Worm (Caenorhabditis elegans) whole organism, L4 larva: ENCODE data around the gene srh-286.

Source experiments
- D1046.2 ChIP-seq: fragments of 200-800 bp; sonication (Bioruptor generic); IDR thresholded peaks from 2 replicates; pipeline ENCODE4 v1.3.6; 2022; ENCODE audit warnings: missing genetic modification characterization, missing compliant biosample characterization
- F10B5.3 ChIP-seq: sonication (generic microtip); optimal IDR thresholded peaks from 2 replicates; lab custom pipeline; 2016; ENCODE audit warnings: mild to moderate bottlenecking, missing genetic modification characterization, missing compliant biosample characterization
- R02D3.7 ChIP-seq: fragments of 150-350 bp; sonication (generic microtip); optimal IDR thresholded peaks from 3 replicates; lab custom pipeline; 2014; ENCODE audit warnings: missing biosample characterization, missing genetic modification characterization
- Y105C5A.15 ChIP-seq: fragments of 200-800 bp; sonication (Bioruptor generic); IDR thresholded peaks from 2 replicates; pipeline ENCODE4 v1.3.6; 2022; ENCODE audit warnings: missing genetic modification characterization, missing compliant biosample characterization
- Y48G9A.11 ChIP-seq: fragments of 200-800 bp; sonication (Bioruptor generic); IDR thresholded peaks from 2 replicates; pipeline ENCODE4 v1.3.6; 2022; ENCODE audit warnings: missing genetic modification reagents, missing genetic modification characterization, missing compliant biosample characterization
- Y75B8A.6 ChIP-seq: fragments of 200-800 bp; sonication (Bioruptor generic); IDR thresholded peaks from 2 replicates; pipeline ENCODE4 v1.3.6; 2022; ENCODE audit warnings: missing genetic modification reagents, missing genetic modification characterization, missing compliant biosample characterization
- ZK546.5 ChIP-seq, 2 experiments: sonication (generic microtip); optimal IDR thresholded peaks; 2 replicates each; lab custom pipeline; 2017; ENCODE audit warnings: missing biosample characterization in 2 of 2, missing genetic modification characterization in 2 of 2
- aly-2 ChIP-seq: sonication (generic microtip); optimal IDR thresholded peaks from 2 replicates; lab custom pipeline; 2018; ENCODE audit warnings: missing biosample characterization, missing genetic modification characterization
- attf-4 ChIP-seq: sonication (generic microtip); optimal IDR thresholded peaks from 3 replicates; lab custom pipeline; 2017; ENCODE audit warnings: missing biosample characterization, missing genetic modification characterization
- ceh-28 ChIP-seq: fragments of 150-350 bp; optimal IDR thresholded peaks from 2 replicates; lab custom pipeline; 2014; ENCODE audit warnings: missing biosample characterization, missing genetic modification reagents, missing genetic modification characterization
- ceh-32 ChIP-seq: sonication (generic microtip); optimal IDR thresholded peaks from 2 replicates; lab custom pipeline; 2016; ENCODE audit warnings: mild to moderate bottlenecking, missing genetic modification characterization, missing compliant biosample characterization; ENCODE audit not compliant: poor library complexity
- ceh-44 ChIP-seq: fragments of 200-800 bp; sonication (Bioruptor generic); IDR thresholded peaks from 2 replicates; pipeline ENCODE4 v1.3.6; 2022; ENCODE audit warnings: missing genetic modification reagents, missing genetic modification characterization, missing compliant biosample characterization
- ceh-62 ChIP-seq: sonication (generic microtip); optimal IDR thresholded peaks from 2 replicates; lab custom pipeline; 2017; ENCODE audit warnings: missing biosample characterization, missing genetic modification characterization
- cey-2 ChIP-seq: sonication (generic microtip); optimal IDR thresholded peaks from 3 replicates; lab custom pipeline; 2017; ENCODE audit warnings: missing genetic modification characterization, mild to moderate bottlenecking, missing compliant biosample characterization, antibody characterized with exemption, borderline replicate concordance; ENCODE audit not compliant: insufficient read depth
- ctbp-1 ChIP-seq: fragments of 200-800 bp; sonication (Bioruptor generic); IDR thresholded peaks from 2 replicates; pipeline ENCODE4 v1.3.6; 2022; ENCODE audit warnings: missing genetic modification reagents, missing genetic modification characterization, missing compliant biosample characterization
- daf-12 ChIP-seq: fragments of 150-350 bp; optimal IDR thresholded peaks from 2 replicates; lab custom pipeline; 2014; ENCODE audit warnings: missing biosample characterization, missing genetic modification reagents, missing genetic modification characterization
- daf-16 ChIP-seq, 3 experiments: sonication (generic microtip); optimal IDR thresholded peaks; 2 replicates each; lab custom pipeline; 2016 to 2017; ENCODE audit warnings: missing genetic modification characterization in 3 of 3, missing genetic modification reagents in 3 of 3, mild to moderate bottlenecking in 2 of 3, missing compliant biosample characterization in 2 of 3, missing biosample characterization in 1 of 3, moderate library complexity in 1 of 3
- daf-8 ChIP-seq: fragments of 200-800 bp; sonication (Bioruptor generic); IDR thresholded peaks from 2 replicates; pipeline ENCODE4 v1.3.6; 2022; ENCODE audit warnings: missing genetic modification characterization, missing compliant biosample characterization
- dmd-6 ChIP-seq: fragments of 200-800 bp; sonication (Bioruptor generic); IDR thresholded peaks from 2 replicates; pipeline ENCODE4 v1.3.6; 2022; ENCODE audit warnings: missing genetic modification reagents, missing genetic modification characterization, missing compliant biosample characterization
- dmd-9 ChIP-seq: fragments of 200-800 bp; sonication (Bioruptor generic); IDR thresholded peaks from 2 replicates; pipeline ENCODE4 v1.3.6; 2022; ENCODE audit warnings: missing genetic modification reagents, missing genetic modification characterization, missing compliant biosample characterization
- duxl-1 ChIP-seq: sonication (generic microtip); optimal IDR thresholded peaks from 2 replicates; lab custom pipeline; 2016; ENCODE audit warnings: mild to moderate bottlenecking, missing genetic modification characterization, moderate library complexity, missing compliant biosample characterization; ENCODE audit not compliant: poor library complexity
- dve-1 ChIP-seq: sonication (generic microtip); optimal IDR thresholded peaks from 2 replicates; lab custom pipeline; 2017; ENCODE audit warnings: antibody characterized with exemption, mild to moderate bottlenecking, missing genetic modification characterization, missing compliant biosample characterization; ENCODE audit not compliant: insufficient read depth
- egl-27 ChIP-seq: sonication (generic microtip); optimal IDR thresholded peaks from 3 replicates; lab custom pipeline; 2017; ENCODE audit warnings: missing biosample characterization, missing genetic modification reagents, missing genetic modification characterization
- hif-1 ChIP-seq, 2 experiments: sonication (generic microtip); optimal IDR thresholded peaks; 2 replicates each; lab custom pipeline; 2016 to 2017; ENCODE audit warnings: missing compliant biosample characterization in 2 of 2, missing genetic modification characterization in 2 of 2, missing genetic modification reagents in 2 of 2, missing genotype in 2 of 2, mild to moderate bottlenecking in 1 of 2
- hlh-11 ChIP-seq: fragments of 200-800 bp; sonication (Bioruptor generic); optimal IDR thresholded peaks from 2 replicates; lab custom pipeline; 2018; ENCODE audit warnings: mild to moderate bottlenecking, missing genetic modification characterization, missing compliant biosample characterization
- hlh-30 ChIP-seq: sonication (generic microtip); optimal IDR thresholded peaks from 2 replicates; lab custom pipeline; 2017; ENCODE audit warnings: antibody characterized with exemption, mild to moderate bottlenecking, missing genetic modification characterization, missing compliant biosample characterization; ENCODE audit not compliant: insufficient read depth
- jun-1 ChIP-seq: fragments of 150-350 bp; optimal IDR thresholded peaks from 2 replicates; lab custom pipeline; 2014; ENCODE audit warnings: missing biosample characterization, missing genetic modification reagents, missing genetic modification characterization
- lim-7 ChIP-seq: fragments of 200-800 bp; sonication (Bioruptor generic); IDR thresholded peaks from 2 replicates; pipeline ENCODE4 v1.3.6; 2022; ENCODE audit warnings: missing genetic modification characterization, missing compliant biosample characterization
- lin-13 ChIP-seq: fragments of 150-350 bp; optimal IDR thresholded peaks from 2 replicates; lab custom pipeline; 2014; ENCODE audit warnings: missing biosample characterization, missing genetic modification reagents, missing genetic modification characterization
- lin-29 ChIP-seq: fragments of 200-800 bp; sonication (Bioruptor generic); IDR thresholded peaks from 2 replicates; pipeline ENCODE4 v1.3.6; 2022; ENCODE audit warnings: missing genetic modification reagents, missing genetic modification characterization, missing compliant biosample characterization
- lsy-2 ChIP-seq, 2 experiments: fragments of 150-350 bp in 1 of 2; sonication (generic microtip) in 1 of 2; optimal IDR thresholded peaks; 2 replicates each; lab custom pipeline; 2014 to 2017; ENCODE audit warnings: missing biosample characterization in 2 of 2, missing genetic modification characterization in 2 of 2
- mdl-1 ChIP-seq, 2 experiments: fragments of 150-350 bp in 1 of 2; sonication (generic microtip) in 1 of 2; optimal IDR thresholded peaks; 2 replicates each; lab custom pipeline; 2014 to 2017; ENCODE audit warnings: missing biosample characterization in 2 of 2, missing genetic modification characterization in 2 of 2
- mxl-2 ChIP-seq: fragments of 200-800 bp; sonication (Bioruptor generic); conservative IDR thresholded peaks from 2 replicates; pipeline ENCODE4 v1.3.6; 2022; ENCODE audit warnings: missing genetic modification reagents, missing genetic modification characterization, missing compliant biosample characterization
- nhr-10 ChIP-seq: fragments of 150-350 bp; optimal IDR thresholded peaks from 2 replicates; lab custom pipeline; 2014; ENCODE audit warnings: missing biosample characterization, missing genetic modification characterization
- nhr-111 ChIP-seq: fragments of 200-800 bp; sonication (Bioruptor generic); optimal IDR thresholded peaks from 2 replicates; lab custom pipeline; 2018; ENCODE audit warnings: mild to moderate bottlenecking, missing genetic modification characterization, missing compliant biosample characterization
- nhr-237 ChIP-seq: sonication (generic microtip); optimal IDR thresholded peaks from 2 replicates; lab custom pipeline; 2017; ENCODE audit warnings: missing biosample characterization, missing genetic modification characterization
- nhr-28 ChIP-seq: fragments of 150-350 bp; optimal IDR thresholded peaks from 2 replicates; lab custom pipeline; 2014; ENCODE audit warnings: missing biosample characterization, missing genetic modification characterization
- nhr-41 ChIP-seq: fragments of 200-800 bp; sonication (Bioruptor generic); IDR thresholded peaks from 2 replicates; pipeline ENCODE4 v1.3.6; 2022; ENCODE audit warnings: missing genetic modification reagents, missing genetic modification characterization, missing compliant biosample characterization
- nhr-6 ChIP-seq: fragments of 150-350 bp; optimal IDR thresholded peaks from 2 replicates; lab custom pipeline; 2014; ENCODE audit warnings: missing biosample characterization, missing genetic modification characterization
- rbr-2 ChIP-seq: sonication (generic microtip); optimal IDR thresholded peaks from 2 replicates; lab custom pipeline; 2016; ENCODE audit warnings: missing genotype, missing genetic modification characterization, missing compliant biosample characterization
- saeg-2 ChIP-seq: fragments of 200-800 bp; sonication (Bioruptor generic); IDR thresholded peaks from 2 replicates; pipeline ENCODE4 v1.3.6; 2022; ENCODE audit warnings: missing genetic modification reagents, missing genetic modification characterization, missing compliant biosample characterization
- sdz-12 ChIP-seq: fragments of 200-800 bp; sonication (Bioruptor generic); optimal IDR thresholded peaks from 2 replicates; lab custom pipeline; 2018; ENCODE audit warnings: mild to moderate bottlenecking, missing genetic modification characterization, missing compliant biosample characterization
- set-16 ChIP-seq: fragments of 200-800 bp; sonication (Bioruptor generic); IDR thresholded peaks from 2 replicates; pipeline ENCODE4 v1.3.6; 2022; ENCODE audit warnings: missing genetic modification reagents, missing genetic modification characterization, missing compliant biosample characterization
- skn-1 ChIP-seq: fragments of 150-350 bp; optimal IDR thresholded peaks from 2 replicates; lab custom pipeline; 2014; ENCODE audit warnings: missing biosample characterization, missing genetic modification characterization
- tag-97 ChIP-seq: fragments of 200-800 bp; sonication (Bioruptor generic); IDR thresholded peaks from 2 replicates; pipeline ENCODE4 v1.3.6; 2022; ENCODE audit warnings: missing genetic modification characterization, missing compliant biosample characterization
- unc-130 ChIP-seq: sonication (generic microtip); optimal IDR thresholded peaks from 2 replicates; lab custom pipeline; 2016; ENCODE audit warnings: missing genetic modification reagents, missing genetic modification characterization, missing compliant biosample characterization
- vab-7 ChIP-seq: fragments of 200-800 bp; sonication (Bioruptor generic); IDR thresholded peaks from 2 replicates; pipeline ENCODE4 v1.3.6; 2022; ENCODE audit warnings: missing genetic modification reagents, missing genetic modification characterization, missing compliant biosample characterization
- zag-1 ChIP-seq: fragments of 150-350 bp; optimal IDR thresholded peaks from 2 replicates; lab custom pipeline; 2014; ENCODE audit warnings: missing biosample characterization, missing genetic modification characterization
- zip-11 ChIP-seq: fragments of 200-800 bp; sonication (Bioruptor generic); IDR thresholded peaks from 2 replicates; pipeline ENCODE4 v1.3.6; 2022; ENCODE audit warnings: missing genetic modification characterization, missing compliant biosample characterization
- zip-2 ChIP-seq: fragments of 150-350 bp; optimal IDR thresholded peaks from 2 replicates; lab custom pipeline; 2014; ENCODE audit warnings: missing biosample characterization, missing genetic modification characterization
- ztf-11 ChIP-seq: fragments of 150-350 bp; optimal IDR thresholded peaks from 2 replicates; lab custom pipeline; 2014; ENCODE audit warnings: missing biosample characterization, missing genetic modification characterization
- ztf-7 ChIP-seq: fragments of 150-350 bp; optimal IDR thresholded peaks from 2 replicates; lab custom pipeline; 2014; ENCODE audit warnings: missing biosample characterization, missing genetic modification characterization

Gene srh-286

ce11 chrV:17871049-17871448 is 27.0 kb upstream of the srh-286 start, which contains the start of gene phf-14 (continued):
- no peak for TF ChIP-seq mxl-2 (GFP tag; lab: Robert Waterston, UW)
- no peak for TF ChIP-seq aly-2
- TF ChIP-seq daf-8 (GFP tag; lab: Robert Waterston, UW) = no peak
- no peak for TF ChIP-seq jun-1
- TF ChIP-seq zip-2 (tag; lab: Kevin White, UChicago) = no peak
- TF ChIP-seq dmd-9 (GFP tag; lab: Robert Waterston, UW) = no peak
- TF ChIP-seq unc-130 (GFP tag; lab: Kevin White, UChicago) = no peak
- TF ChIP-seq daf-12 (tag; lab: Kevin White, UChicago) = no peak
- TF ChIP-seq ceh-28 = no peak
- no peak for TF ChIP-seq ceh-32 (tag; lab: Kevin White, UChicago)
- TF ChIP-seq vab-7 (GFP tag; lab: Robert Waterston, UW) = no peak
- no peak for TF ChIP-seq saeg-2 (GFP tag; lab: Robert Waterston, UW)
- TF ChIP-seq zip-11 (GFP tag; lab: Robert Waterston, UW) = no peak
- peak; percentile 32 for TF ChIP-seq rbr-2 (tag; lab: Kevin White, UChicago)
- no peak for TF ChIP-seq Y105C5A.15 (GFP tag; lab: Robert Waterston, UW)
- TF ChIP-seq duxl-1 = peak; percentile 41
- TF ChIP-seq cey-2 (tag; lab: Kevin White, UChicago) = no peak
- no peak for TF ChIP-seq hif-1 (tag; optimal IDR thresholded peaks at IDR 0.05; lab: Kevin White, UChicago)
- no peak for TF ChIP-seq sdz-12 (GFP tag; lab: Kevin White, UChicago)
- TF ChIP-seq Y48G9A.11 (GFP tag; lab: Robert Waterston, UW) = no peak
- TF ChIP-seq egl-27 (tag; lab: Kevin White, UChicago) = no peak
- TF ChIP-seq lim-7 (GFP tag; lab: Robert Waterston, UW) = no peak
- TF ChIP-seq lsy-2 (tag; optimal IDR thresholded peaks at IDR 0.05; lab: Kevin White, UChicago) = peak in 1 of 2 experiments; percentile 81
- peak; percentile 7 for TF ChIP-seq hlh-30 (tag; lab: Kevin White, UChicago)
- TF ChIP-seq skn-1 = no peak
- no peak for TF ChIP-seq nhr-41 (GFP tag; lab: Robert Waterston, UW)
- peak; percentile 15 for TF ChIP-seq nhr-28
- TF ChIP-seq nhr-6 = no peak
- no peak for TF ChIP-seq ZK546.5 (tag; optimal IDR thresholded peaks at IDR 0.05; lab: Kevin White, UChicago)
- no peak for TF ChIP-seq lin-13 (GFP tag; lab: Kevin White, UChicago)
- TF ChIP-seq set-16 (GFP tag; lab: Robert Waterston, UW) = no peak
- TF ChIP-seq D1046.2 (GFP tag; lab: Robert Waterston, UW) = no peak
- no peak for TF ChIP-seq mdl-1 (tag; optimal IDR thresholded peaks at IDR 0.05; lab: Kevin White, UChicago)
- TF ChIP-seq R02D3.7 (tag; lab: Kevin White, UChicago) = no peak
- TF ChIP-seq dve-1 (tag; lab: Kevin White, UChicago) = peak; percentile 48
- peak; percentile 9 for TF ChIP-seq ztf-7 (tag; lab: Kevin White, UChicago)
- no peak for TF ChIP-seq nhr-10 (tag; lab: Kevin White, UChicago)
- TF ChIP-seq F10B5.3 (tag; lab: Kevin White, UChicago) = no peak
- TF ChIP-seq nhr-237 = no peak
- TF ChIP-seq tag-97 = no peak
- no peak for TF ChIP-seq nhr-111
- TF ChIP-seq ceh-62 = no peak
- TF ChIP-seq daf-16 (GFP tag; optimal IDR thresholded peaks at IDR 0.05; lab: Kevin White, UChicago) = no peak
- TF ChIP-seq daf-16 (tag; optimal IDR thresholded peaks at IDR 0.05; lab: Kevin White, UChicago) = no peak
- no peak for TF ChIP-seq ztf-11 (tag; lab: Kevin White, UChicago)
- TF ChIP-seq Y75B8A.6 (GFP tag; lab: Robert Waterston, UW) = no peak
- TF ChIP-seq ctbp-1 (GFP tag; lab: Robert Waterston, UW) = no peak
- TF ChIP-seq hlh-11 (tag; lab: Kevin White, UChicago) = no peak
- TF ChIP-seq ceh-44 = no peak
- TF ChIP-seq dmd-6 (GFP tag; lab: Robert Waterston, UW) = no peak
- no peak for TF ChIP-seq lin-29 (GFP tag; lab: Robert Waterston, UW)
- TF ChIP-seq zag-1 (tag; lab: Kevin White, UChicago) = no peak
- TF ChIP-seq attf-4 (tag; lab: Kevin White, UChicago) = no peak
